Fruit fly (Drosophila melanogaster) whole organism, wandering third instar larva: ENCODE data around the gene rogdi.

Experiments
- N ChIP-seq: fragments of >200 bp; optimal IDR thresholded peaks from 2 replicates; lab custom pipeline; 2018; ENCODE audit warnings: missing biosample characterization, missing external identifiers, missing genetic modification characterization
- Rel ChIP-seq, 2 experiments: fragments of 200-800 bp; sonication (Bioruptor generic) in 1 of 2; optimal IDR thresholded peaks; 2 replicates in 1 of 2; 3 replicates in 1 of 2; lab custom pipeline; 2016 to 2019; ENCODE audit warnings: mild to moderate bottlenecking in 2 of 2, missing biosample characterization in 2 of 2, missing genetic modification characterization in 2 of 2, moderate library complexity in 1 of 2
- pan ChIP-seq: fragments of >200 bp; optimal IDR thresholded peaks from 2 replicates; lab custom pipeline; 2017

DNA sequence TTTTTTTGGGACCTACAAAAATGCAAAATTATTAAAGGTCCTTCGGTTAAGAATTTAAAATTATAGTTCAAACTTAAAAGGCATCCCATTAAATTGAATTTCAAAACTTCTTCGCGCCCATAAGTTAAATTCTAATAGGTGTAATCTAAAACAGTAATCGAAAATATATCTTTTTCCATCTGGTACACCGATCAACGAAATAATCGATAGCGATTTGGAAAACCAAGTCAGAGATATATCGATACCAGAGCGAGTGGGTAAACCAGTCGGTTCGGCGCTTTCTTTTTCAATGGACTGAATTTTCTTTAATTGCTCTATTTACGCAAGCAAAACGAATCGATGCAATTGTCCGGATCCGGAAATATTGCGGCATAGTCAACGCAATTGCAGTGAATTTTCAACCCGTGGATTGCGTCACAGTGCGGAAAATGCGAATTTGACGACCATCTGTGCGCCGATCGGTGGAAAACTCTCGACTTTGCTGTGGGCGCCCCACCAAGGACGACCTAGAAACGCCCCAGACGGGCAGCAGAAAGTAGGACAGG lies 25.1 kb upstream of the rogdi start, which contains the start of gene Fit2:
- TF ChIP-seq Rel (GFP tag; optimal IDR thresholded peaks at IDR 0.05; lab: Kevin White, UChicago) (no peak), Rel (tag; optimal IDR thresholded peaks at IDR 0.05; lab: Kevin White, UChicago) (no peak), N (GFP tag; lab: Kevin White, UChicago) (no peak), pan (lab: Kevin White, UChicago) (no peak)
